Fruit fly (Drosophila melanogaster) whole organism, embryonic: ENCODE measurements around the gene CG15012.
A peak's percentile ranks its signal among the peaks of the same experiment; 100 is the strongest.

Experiments
- Antp ChIP-seq: fragments of 200-800 bp; sonication (Bioruptor generic); optimal IDR thresholded peaks from 3 replicates; lab custom pipeline; 2016; ENCODE audit warnings: missing biosample characterization, missing genetic modification characterization
- B-H1 ChIP-seq: fragments of 200-800 bp; sonication (Bioruptor generic); IDR thresholded peaks from 3 replicates; pipeline ENCODE4 v1.3.6; 2022; ENCODE audit warnings: missing biosample characterization, missing genetic modification characterization
- B-H2 ChIP-seq: fragments of 200-800 bp; sonication (Bioruptor generic); optimal IDR thresholded peaks from 2 replicates; lab custom pipeline; 2018; ENCODE audit warnings: missing biosample characterization, mild to moderate bottlenecking, missing genetic modification characterization
- Bteb2 ChIP-seq: fragments of 200-800 bp; sonication (Bioruptor generic); optimal IDR thresholded peaks from 2 replicates; lab custom pipeline; 2016; ENCODE audit warnings: missing biosample characterization, missing genetic modification characterization
- C15 ChIP-seq: fragments of 200-800 bp; sonication (Bioruptor generic); IDR thresholded peaks from 3 replicates; pipeline ENCODE4 v1.3.6; 2022; ENCODE audit warnings: missing biosample characterization, missing genetic modification characterization
- CG11085 ChIP-seq: fragments of 200-800 bp; sonication (Bioruptor generic); IDR thresholded peaks from 2 replicates; pipeline ENCODE4 v1.3.6; 2022; ENCODE audit warnings: missing biosample characterization, missing genetic modification characterization
- CG11093 ChIP-seq: fragments of 200-800 bp; sonication (Bioruptor generic); IDR thresholded peaks from 3 replicates; pipeline ENCODE4 v1.3.6; 2022; ENCODE audit warnings: missing biosample characterization, missing genetic modification characterization
- CG12155 ChIP-seq: fragments of 200-800 bp; sonication (Bioruptor generic); optimal IDR thresholded peaks from 3 replicates; lab custom pipeline; 2016; ENCODE audit warnings: missing biosample characterization, missing genetic modification characterization
- CG12219 ChIP-seq: fragments of 200-800 bp; sonication (Bioruptor generic); optimal IDR thresholded peaks from 3 replicates; lab custom pipeline; 2018; ENCODE audit warnings: missing biosample characterization, mild to moderate bottlenecking, missing genetic modification characterization
- CG13775 ChIP-seq: fragments of 200-800 bp; sonication (Bioruptor generic); optimal IDR thresholded peaks from 3 replicates; lab custom pipeline; 2017; ENCODE audit warnings: missing biosample characterization, mild to moderate bottlenecking, missing genetic modification characterization
- CG14050 ChIP-seq: fragments of 200-800 bp; sonication (Bioruptor generic); IDR thresholded peaks from 3 replicates; pipeline ENCODE4 v1.3.6; 2022; ENCODE audit warnings: missing biosample characterization, missing genetic modification characterization
- CG14441 ChIP-seq: fragments of 200-800 bp; sonication (Bioruptor generic); IDR thresholded peaks from 2 replicates; pipeline ENCODE4 v1.3.6; 2022; ENCODE audit warnings: missing biosample characterization, missing genetic modification characterization
- CG1602 ChIP-seq: fragments of 200-800 bp; sonication (Bioruptor generic); optimal IDR thresholded peaks from 3 replicates; lab custom pipeline; 2016; ENCODE audit warnings: missing biosample characterization, missing genetic modification characterization
- CG17359 ChIP-seq: fragments of 200-800 bp; sonication (Bioruptor generic); optimal IDR thresholded peaks from 3 replicates; lab custom pipeline; 2018; ENCODE audit warnings: missing biosample characterization, mild to moderate bottlenecking, missing genetic modification characterization, moderate library complexity
- CG18476 ChIP-seq: fragments of 200-800 bp; sonication (Bioruptor generic); optimal IDR thresholded peaks from 2 replicates; lab custom pipeline; 2016; ENCODE audit warnings: missing biosample characterization, mild to moderate bottlenecking, missing genetic modification characterization
- CG2889 ChIP-seq: fragments of 200-800 bp; sonication (Bioruptor generic); IDR thresholded peaks from 3 replicates; pipeline ENCODE4 v1.3.6; 2022; ENCODE audit warnings: missing biosample characterization, missing genetic modification characterization
- CG30020 ChIP-seq: fragments of 200-800 bp; optimal IDR thresholded peaks from 2 replicates; lab custom pipeline; 2019; ENCODE audit warnings: missing biosample characterization, mild to moderate bottlenecking, missing genetic modification characterization, moderate library complexity
- CG4404 ChIP-seq: fragments of 200-800 bp; sonication (Bioruptor generic); IDR thresholded peaks from 2 replicates; pipeline ENCODE4 v1.3.6; 2022; ENCODE audit warnings: missing biosample characterization, missing genetic modification characterization
- CG5245 ChIP-seq: fragments of 200-800 bp; sonication (Bioruptor generic); optimal IDR thresholded peaks from 3 replicates; lab custom pipeline; 2016; ENCODE audit warnings: missing biosample characterization, missing genetic modification characterization
- CG5953 ChIP-seq: fragments of 200-800 bp; sonication (Bioruptor generic); IDR thresholded peaks from 2 replicates; pipeline ENCODE4 v1.3.6; 2022; ENCODE audit warnings: missing biosample characterization, missing genetic modification characterization
- CG6683 ChIP-seq: fragments of 200-800 bp; sonication (Bioruptor generic); optimal IDR thresholded peaks from 2 replicates; lab custom pipeline; 2017; ENCODE audit warnings: missing biosample characterization, mild to moderate bottlenecking, missing genetic modification characterization, missing genetic modification reagents
- CG6854 ChIP-seq: fragments of 200-800 bp; sonication (Bioruptor generic); optimal IDR thresholded peaks from 3 replicates; lab custom pipeline; 2017; ENCODE audit warnings: missing biosample characterization, mild to moderate bottlenecking, missing genetic modification characterization
- CG7372 ChIP-seq: fragments of 200-800 bp; sonication (Bioruptor generic); IDR thresholded peaks from 2 replicates; pipeline ENCODE4 v1.3.6; 2022; ENCODE audit warnings: missing biosample characterization, missing genetic modification characterization
- CG8924 ChIP-seq: fragments of 200-800 bp; optimal IDR thresholded peaks from 3 replicates; lab custom pipeline; 2019; ENCODE audit warnings: missing biosample characterization, mild to moderate bottlenecking, missing genetic modification characterization, moderate library complexity
- CG8944 ChIP-seq: fragments of 200-800 bp; sonication (Bioruptor generic); optimal IDR thresholded peaks from 3 replicates; lab custom pipeline; 2016; ENCODE audit warnings: missing biosample characterization, missing genetic modification characterization
- Dfd ChIP-seq, 2 experiments: fragments of >200 bp; optimal IDR thresholded peaks; 2 replicates each; lab custom pipeline; 2017; ENCODE audit warnings: missing biosample characterization in 2 of 2, missing genetic modification characterization in 2 of 2
- Ets97D ChIP-seq: fragments of 200-800 bp; sonication (Bioruptor generic); optimal IDR thresholded peaks from 3 replicates; lab custom pipeline; 2016; ENCODE audit warnings: missing biosample characterization, missing genetic modification characterization
- Fer3 ChIP-seq: fragments of 200-800 bp; sonication (Bioruptor generic); optimal IDR thresholded peaks from 2 replicates; lab custom pipeline; 2018; ENCODE audit warnings: missing biosample characterization, mild to moderate bottlenecking, missing genetic modification characterization, moderate library complexity
- Hr3 ChIP-seq: fragments of 200-800 bp; sonication (Bioruptor generic); optimal IDR thresholded peaks from 3 replicates; lab custom pipeline; 2016; ENCODE audit warnings: missing biosample characterization, missing genetic modification characterization
- Kr ChIP-seq: fragments of 200-800 bp; sonication (Bioruptor generic); optimal IDR thresholded peaks from 2 replicates; lab custom pipeline; 2017; ENCODE audit warnings: missing biosample characterization, mild to moderate bottlenecking, missing genetic modification characterization
- MESR4 ChIP-seq: fragments of 200-800 bp; sonication (Bioruptor generic); optimal IDR thresholded peaks from 2 replicates; lab custom pipeline; 2018; ENCODE audit warnings: missing biosample characterization, mild to moderate bottlenecking, missing genetic modification characterization, moderate library complexity
- Spps ChIP-seq: fragments of 200-800 bp; sonication (Bioruptor generic); optimal IDR thresholded peaks from 2 replicates; lab custom pipeline; 2018; ENCODE audit warnings: missing biosample characterization, mild to moderate bottlenecking, missing genetic modification characterization
- Taf1 ChIP-seq: fragments of 200-800 bp; sonication (Bioruptor generic); IDR thresholded peaks from 2 replicates; pipeline ENCODE4 v1.3.6; 2022; ENCODE audit warnings: missing biosample characterization, missing genetic modification characterization
- Xbp1 ChIP-seq: fragments of 200-800 bp; sonication (Bioruptor generic); optimal IDR thresholded peaks from 3 replicates; lab custom pipeline; 2016; ENCODE audit warnings: missing biosample characterization, mild to moderate bottlenecking, missing genetic modification characterization
- chinmo ChIP-seq: fragments of 200-800 bp; sonication (Bioruptor generic); IDR thresholded peaks from 4 replicates; pipeline ENCODE4 v1.3.6; 2022; ENCODE audit warnings: missing biosample characterization, missing genetic modification characterization; ENCODE audit not compliant: partially characterized antibody
- crc ChIP-seq: fragments of 200-800 bp; sonication (Bioruptor generic); optimal IDR thresholded peaks from 2 replicates; lab custom pipeline; 2016; ENCODE audit warnings: missing biosample characterization, missing genetic modification characterization
- crol ChIP-seq: fragments of 200-800 bp; sonication (Bioruptor generic); IDR thresholded peaks from 2 replicates; pipeline ENCODE4 v1.3.6; 2022; ENCODE audit warnings: missing biosample characterization, missing genetic modification characterization
- cwo ChIP-seq: fragments of 200-800 bp; sonication (Bioruptor generic); optimal IDR thresholded peaks from 3 replicates; lab custom pipeline; 2017; ENCODE audit warnings: missing biosample characterization, missing genetic modification characterization, mild to moderate bottlenecking, moderate library complexity, missing genetic modification reagents
- disco-r ChIP-seq: fragments of 200-800 bp; sonication (Bioruptor generic); optimal IDR thresholded peaks from 2 replicates; lab custom pipeline; 2016; ENCODE audit warnings: missing biosample characterization, missing genetic modification characterization
- exex ChIP-seq: fragments of 200-800 bp; sonication (Bioruptor generic); optimal IDR thresholded peaks from 4 replicates; lab custom pipeline; 2018; ENCODE audit warnings: missing biosample characterization, mild to moderate bottlenecking, missing genetic modification characterization, moderate library complexity
- fd102C ChIP-seq: fragments of 200-800 bp; sonication (Bioruptor generic); optimal IDR thresholded peaks from 2 replicates; lab custom pipeline; 2018; ENCODE audit warnings: missing biosample characterization, mild to moderate bottlenecking, missing genetic modification characterization, moderate library complexity
- fru ChIP-seq: fragments of >200 bp; optimal IDR thresholded peaks from 2 replicates; lab custom pipeline; 2017
- jing ChIP-seq: fragments of 200-800 bp; sonication (Bioruptor generic); optimal IDR thresholded peaks from 2 replicates; lab custom pipeline; 2018; ENCODE audit warnings: missing biosample characterization, mild to moderate bottlenecking, missing genetic modification characterization
- onecut ChIP-seq: fragments of 200-800 bp; sonication (Bioruptor generic); IDR thresholded peaks from 2 replicates; pipeline ENCODE4 v1.3.6; 2022; ENCODE audit warnings: missing biosample characterization, missing genetic modification characterization
- org-1 ChIP-seq: fragments of 200-800 bp; sonication (Bioruptor generic); optimal IDR thresholded peaks from 2 replicates; lab custom pipeline; 2017; ENCODE audit warnings: missing biosample characterization, missing genetic modification characterization
- psq ChIP-seq: fragments of 200-800 bp; sonication (Bioruptor generic); optimal IDR thresholded peaks from 2 replicates; lab custom pipeline; 2017; ENCODE audit warnings: missing biosample characterization, missing genetic modification characterization
- salm ChIP-seq: fragments of 200-800 bp; sonication (Bioruptor generic); optimal IDR thresholded peaks from 2 replicates; lab custom pipeline; 2018; ENCODE audit warnings: missing biosample characterization, mild to moderate bottlenecking, missing genetic modification characterization
- sim ChIP-seq: fragments of 200-800 bp; sonication (Bioruptor generic); IDR thresholded peaks from 2 replicates; pipeline ENCODE4 v1.3.6; 2022; ENCODE audit warnings: missing biosample characterization, missing genetic modification characterization
- slp2 ChIP-seq: fragments of 200-800 bp; sonication (Bioruptor generic); optimal IDR thresholded peaks from 2 replicates; lab custom pipeline; 2016; ENCODE audit warnings: missing biosample characterization, missing genetic modification characterization
- tap ChIP-seq: fragments of 200-800 bp; optimal IDR thresholded peaks from 3 replicates; lab custom pipeline; 2019; ENCODE audit warnings: missing biosample characterization, mild to moderate bottlenecking, missing genetic modification characterization, moderate library complexity
- toy ChIP-seq: fragments of 200-800 bp; sonication (Bioruptor generic); IDR thresholded peaks from 2 replicates; pipeline ENCODE4 v1.3.6; 2022; ENCODE audit warnings: missing biosample characterization, missing genetic modification characterization
- trem ChIP-seq: fragments of 200-800 bp; optimal IDR thresholded peaks from 3 replicates; lab custom pipeline; 2019; ENCODE audit warnings: missing biosample characterization, mild to moderate bottlenecking, missing genetic modification characterization, moderate library complexity

Gene CG15012

DNA sequence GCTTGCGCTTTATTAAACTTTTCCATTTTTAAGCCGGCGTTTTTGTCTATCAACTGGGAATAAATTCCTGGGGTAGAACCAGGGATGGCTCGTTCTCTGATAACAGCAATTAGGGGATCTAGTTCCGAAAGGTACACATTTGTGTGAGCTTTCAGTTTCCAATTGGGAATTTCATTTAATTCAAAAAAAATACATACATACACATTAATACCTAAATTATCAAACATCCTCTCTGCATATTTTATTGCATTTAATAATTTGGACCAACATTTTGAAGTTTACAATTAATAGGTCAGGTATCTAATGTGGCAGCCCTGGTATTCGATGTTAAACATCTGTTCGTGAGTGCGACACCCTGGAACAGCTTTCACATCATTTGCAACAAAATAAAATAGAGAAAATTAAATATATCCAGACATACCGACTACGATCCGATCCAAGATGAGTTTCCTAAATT is 32.9 kb downstream of the CG15012 start, which contains the start of the genes CG15011 and CG1309 (continued):
- TF ChIP-seq CG14441 (GFP tag; lab: Robert Waterston, UW) (peak; percentile 83), CG12219 (GFP tag; lab: Kevin White, UChicago) (peak; percentile 50), salm (tag; lab: Kevin White, UChicago) (peak; percentile 56), CG11093 (no peak; the same call in 2 of the 3 replicates), fd102C (GFP tag; lab: Kevin White, UChicago) (peak; percentile 68), chinmo (GFP tag; lab: Robert Waterston, UW) (0 out of 4 replicates have a peak, but pooled peaks have one; percentile 32), CG1602 (GFP tag; lab: Kevin White, UChicago) (peak; percentile 86), onecut (peak; percentile 59; the same call in 1 of the 2 replicates), CG5245 (peak; percentile 75), cwo (peak; percentile 35), Hr3 (GFP tag; lab: Kevin White, UChicago) (peak; percentile 93), CG18476 (peak; percentile 70), crc (GFP tag; lab: Kevin White, UChicago) (peak; percentile 63), MESR4 (GFP tag; lab: Kevin White, UChicago) (peak; percentile 63), Kr (GFP tag; lab: Kevin White, UChicago) (no peak), CG8944 (peak; percentile 75), CG11085 (GFP tag; lab: Robert Waterston, UW) (no peak), Xbp1 (GFP tag; lab: Kevin White, UChicago) (peak; percentile 90), fru (no peak), disco-r (GFP tag; lab: Kevin White, UChicago) (peak; percentile 71), CG17359 (peak; percentile 76), B-H2 (GFP tag; lab: Kevin White, UChicago) (peak; percentile 86), CG30020 (peak; percentile 79), CG14050 (peak; percentile 62), psq (GFP tag; lab: Kevin White, UChicago) (peak; percentile 57), Taf1 (GFP tag; lab: Robert Waterston, UW) (peak; percentile 66), C15 (GFP tag; lab: Robert Waterston, UW) (peak; percentile 60; the same call in 1 of the 3 replicates), toy (GFP tag; lab: Robert Waterston, UW) (no peak), exex (peak; percentile 84), jing (no peak), B-H1 (GFP tag; lab: Robert Waterston, UW) (peak; percentile 23; the same call in 1 of the 3 replicates), Bteb2 (GFP tag; lab: Kevin White, UChicago) (peak; percentile 86), Ets97D (peak; percentile 58), CG6854 (GFP tag; lab: Kevin White, UChicago) (no peak), CG6683 (GFP tag; lab: Kevin White, UChicago) (peak; percentile 49), CG12155 (peak; percentile 87), sim (no peak), slp2 (GFP tag; lab: Kevin White, UChicago) (peak; percentile 78), CG7372 (GFP tag; lab: Robert Waterston, UW) (peak; percentile 80), CG8924 (peak; percentile 84), CG13775 (GFP tag; lab: Kevin White, UChicago) (peak; percentile 85), Fer3 (tag; lab: Kevin White, UChicago) (peak; percentile 79), tap (peak; percentile 67), CG5953 (GFP tag; lab: Robert Waterston, UW) (no peak), org-1 (GFP tag; lab: Kevin White, UChicago) (peak; percentile 23), Dfd (GFP tag; optimal IDR thresholded peaks at IDR 0.05; lab: Kevin White, UChicago) (no peak), Antp (peak; percentile 83), CG4404 (GFP tag; lab: Robert Waterston, UW) (peak; percentile 66), crol (GFP tag; lab: Robert Waterston, UW) (peak; percentile 16; the same call in 1 of the 2 replicates), Spps (tag; lab: Kevin White, UChicago) (peak; percentile 73), CG2889 (GFP tag; lab: Robert Waterston, UW) (peak; percentile 74; the same call in 2 of the 3 replicates), trem (tag; lab: Kevin White, UChicago) (peak; percentile 93)
